Fruit fly (Drosophila melanogaster): ENCODE measurements around the gene CG3091.

dm6 chrX:2270557-2270930, 16.5 kb upstream of the CG3091 start, which contains the start of gene CG2924:
- TF ChIP-seq psq (optimal IDR thresholded peaks at IDR 0.05), result no peak
- TF ChIP-seq usp (GFP tag; optimal IDR thresholded peaks at IDR 0.05), result no peak
- no peak for TF ChIP-seq pan (optimal IDR thresholded peaks at IDR 0.05)
- no peak for TF ChIP-seq CG8478 (optimal IDR thresholded peaks at IDR 0.05)
- TF ChIP-seq EcR (GFP tag; optimal IDR thresholded peaks at IDR 0.05), result no peak
- no peak for TF ChIP-seq Dll (optimal IDR thresholded peaks at IDR 0.05)
